Fruit fly (Drosophila melanogaster): ENCODE measurements around the gene CG17234.

The CG17234 gene

dm6 chr2L:2227316-2227715, 25.5 kb upstream of the CG17234 start:
- TF ChIP-seq CG7045 (GFP tag; optimal IDR thresholded peaks at IDR 0.05) (peak; percentile 23), CG7101 (tag; optimal IDR thresholded peaks at IDR 0.05) (peak; percentile 49), CG11617 (GFP tag; optimal IDR thresholded peaks at IDR 0.05) (no peak), CG14711 (tag; optimal IDR thresholded peaks at IDR 0.05) (peak; percentile 7), Hr96 (GFP tag; optimal IDR thresholded peaks at IDR 0.05) (no peak), kay (GFP tag; ENCODE audit: borderline replicate concordance) (peak; percentile 84), bab1 (GFP tag; optimal IDR thresholded peaks at IDR 0.05) (no peak), CG5204 (GFP tag; optimal IDR thresholded peaks at IDR 0.05) (no peak), pad (GFP tag; optimal IDR thresholded peaks at IDR 0.05) (no peak), Mnt (GFP tag; optimal IDR thresholded peaks at IDR 0.05) (no peak), toe (GFP tag; optimal IDR thresholded peaks at IDR 0.05) (no peak), cic (GFP tag; optimal IDR thresholded peaks at IDR 0.05) (no peak), CG33017 (tag; optimal IDR thresholded peaks at IDR 0.05) (peak; percentile 40), Clk (GFP tag; optimal IDR thresholded peaks at IDR 0.05) (no peak), Crg-1 (GFP tag; optimal IDR thresholded peaks at IDR 0.05) (no peak), ovo (GFP tag; optimal IDR thresholded peaks at IDR 0.05) (no peak), cnc (optimal IDR thresholded peaks at IDR 0.05) (no peak), tj (GFP tag; optimal IDR thresholded peaks at IDR 0.05) (no peak), CG12768 (GFP tag; optimal IDR thresholded peaks at IDR 0.05) (no peak), CG1620 (GFP tag; optimal IDR thresholded peaks at IDR 0.05) (peak; percentile 9)

dm6 chr2L:2228179-2228849, 24.5 kb upstream of the CG17234 start:
- TF ChIP-seq CG7045 (GFP tag; optimal IDR thresholded peaks at IDR 0.05): no peak
- TF ChIP-seq Crg-1 (GFP tag; optimal IDR thresholded peaks at IDR 0.05): no peak
- TF ChIP-seq CG5204 (GFP tag; optimal IDR thresholded peaks at IDR 0.05): no peak
- TF ChIP-seq CG12768 (GFP tag; optimal IDR thresholded peaks at IDR 0.05): peak; percentile 66
- peak; percentile 51 for TF ChIP-seq Mnt (GFP tag; optimal IDR thresholded peaks at IDR 0.05)
- TF ChIP-seq Hr96 (GFP tag; optimal IDR thresholded peaks at IDR 0.05): no peak
- peak; percentile 61 for TF ChIP-seq cic (GFP tag; optimal IDR thresholded peaks at IDR 0.05)
- TF ChIP-seq bab1 (GFP tag; optimal IDR thresholded peaks at IDR 0.05): no peak
- TF ChIP-seq tj (GFP tag; optimal IDR thresholded peaks at IDR 0.05): no peak
- no peak for TF ChIP-seq ovo (GFP tag; optimal IDR thresholded peaks at IDR 0.05)
- peak; percentile 39 for TF ChIP-seq pad (GFP tag; optimal IDR thresholded peaks at IDR 0.05)
- peak; percentile 1 for TF ChIP-seq kay (GFP tag; ENCODE audit: borderline replicate concordance)
- no peak for TF ChIP-seq CG7101 (tag; optimal IDR thresholded peaks at IDR 0.05)
- no peak for TF ChIP-seq CG1620 (GFP tag; optimal IDR thresholded peaks at IDR 0.05)

- TF ChIP-seq Mnt (GFP tag; optimal IDR thresholded peaks at IDR 0.05) (peak; percentile 33), pad (GFP tag; optimal IDR thresholded peaks at IDR 0.05) (no peak), CG1620 (GFP tag; optimal IDR thresholded peaks at IDR 0.05) (no peak), CG11617 (GFP tag; optimal IDR thresholded peaks at IDR 0.05) (no peak), ovo (GFP tag; optimal IDR thresholded peaks at IDR 0.05) (no peak), cic (GFP tag; optimal IDR thresholded peaks at IDR 0.05) (peak; percentile 69), CG14711 (tag; optimal IDR thresholded peaks at IDR 0.05) (no peak), CG7101 (tag; optimal IDR thresholded peaks at IDR 0.05) (peak; percentile 30), CG33017 (tag; optimal IDR thresholded peaks at IDR 0.05) (no peak), Hr96 (GFP tag; optimal IDR thresholded peaks at IDR 0.05) (no peak), CG7045 (GFP tag; optimal IDR thresholded peaks at IDR 0.05) (no peak), kay (GFP tag; ENCODE audit: borderline replicate concordance) (peak; percentile 97), CG12768 (GFP tag; optimal IDR thresholded peaks at IDR 0.05) (peak; percentile 39), Clk (GFP tag; optimal IDR thresholded peaks at IDR 0.05) (no peak), bab1 (GFP tag; optimal IDR thresholded peaks at IDR 0.05) (peak; percentile 69), tj (GFP tag; optimal IDR thresholded peaks at IDR 0.05) (peak; percentile 22)
Measured at dm6 chr2L:2236722-2237121, 16.1 kb upstream of the CG17234 start, which contains the start of gene Sec24CD. Sec24CD (minus strand) TSS chr2L:2236844.

dm6 chr2L:2238151-2238550, 14.7 kb upstream of the CG17234 start, which contains the start of gene Tengl3:
Tengl3 (minus strand) TSS chr2L:2238251.
- TF ChIP-seq Clk (GFP tag; optimal IDR thresholded peaks at IDR 0.05): no peak
- TF ChIP-seq pad (GFP tag; optimal IDR thresholded peaks at IDR 0.05): no peak
- TF ChIP-seq CG33017 (tag; optimal IDR thresholded peaks at IDR 0.05): no peak
- no peak for TF ChIP-seq kay (GFP tag; ENCODE audit: borderline replicate concordance)
- no peak for TF ChIP-seq CG12768 (GFP tag; optimal IDR thresholded peaks at IDR 0.05)
- TF ChIP-seq CG1620 (GFP tag; optimal IDR thresholded peaks at IDR 0.05): no peak
- TF ChIP-seq CG11617 (GFP tag; optimal IDR thresholded peaks at IDR 0.05): no peak
- no peak for TF ChIP-seq Hr96 (GFP tag; optimal IDR thresholded peaks at IDR 0.05)
- no peak for TF ChIP-seq CG7101 (tag; optimal IDR thresholded peaks at IDR 0.05)
- no peak for TF ChIP-seq CG5204 (GFP tag; optimal IDR thresholded peaks at IDR 0.05)
- no peak for TF ChIP-seq cnc (optimal IDR thresholded peaks at IDR 0.05)

dm6 chr2L:2239284-2239683, 13.6 kb upstream of the CG17234 start, which contains the start of gene Tengl2:
Tengl2 (minus strand) TSS chr2L:2239384.
- TF ChIP-seq CG7101 (tag; optimal IDR thresholded peaks at IDR 0.05) (no peak), Mnt (GFP tag; optimal IDR thresholded peaks at IDR 0.05) (no peak), bab1 (GFP tag; optimal IDR thresholded peaks at IDR 0.05) (no peak), CG5204 (GFP tag; optimal IDR thresholded peaks at IDR 0.05) (no peak), ovo (GFP tag; optimal IDR thresholded peaks at IDR 0.05) (no peak), CG33017 (tag; optimal IDR thresholded peaks at IDR 0.05) (no peak), Crg-1 (GFP tag; optimal IDR thresholded peaks at IDR 0.05) (no peak), kay (GFP tag; ENCODE audit: borderline replicate concordance) (no peak), toe (GFP tag; optimal IDR thresholded peaks at IDR 0.05) (no peak), CG1620 (GFP tag; optimal IDR thresholded peaks at IDR 0.05) (no peak), cic (GFP tag; optimal IDR thresholded peaks at IDR 0.05) (no peak), cnc (optimal IDR thresholded peaks at IDR 0.05) (no peak)

- TF ChIP-seq CG5204 (GFP tag; optimal IDR thresholded peaks at IDR 0.05) (no peak), toe (GFP tag; optimal IDR thresholded peaks at IDR 0.05) (no peak), cic (GFP tag; optimal IDR thresholded peaks at IDR 0.05) (no peak), Crg-1 (GFP tag; optimal IDR thresholded peaks at IDR 0.05) (no peak), tj (GFP tag; optimal IDR thresholded peaks at IDR 0.05) (no peak), bab1 (GFP tag; optimal IDR thresholded peaks at IDR 0.05) (no peak)
Measured at dm6 chr2L:2240493-2240892, 12.4 kb upstream of the CG17234 start, which contains the start of gene Tengl1. Tengl1 (minus strand) TSS chr2L:2240593.
